Fruit fly (Drosophila melanogaster): ENCODE data around the gene Traf4.
A peak's percentile ranks its signal among the peaks of the same experiment; 100 is the strongest.

Traf4 gene

DNA sequence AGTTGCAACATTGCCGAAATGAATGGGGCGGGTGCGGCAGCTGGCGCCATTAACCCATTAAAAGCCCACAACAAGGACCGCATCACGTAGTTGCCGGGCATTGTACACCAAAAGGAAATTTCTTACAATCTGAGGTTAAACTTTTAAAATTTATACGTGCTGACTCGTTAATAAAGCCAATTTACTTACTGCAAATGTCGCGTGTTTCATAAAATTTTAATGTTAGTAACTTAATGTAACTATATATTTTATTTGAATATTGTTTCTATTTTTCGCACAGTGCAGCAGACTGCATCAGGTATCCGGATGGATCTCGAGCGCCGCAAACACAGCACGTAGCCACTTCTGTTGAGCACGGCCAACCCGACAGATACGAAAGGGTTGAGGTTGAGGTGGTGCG is 55.2 kb downstream of the Traf4 start (continued):
- TF ChIP-seq CG3032 (tag; optimal IDR thresholded peaks at IDR 0.05) (peak; percentile 59), CG11294 (GFP tag; IDR thresholded peaks at IDR 0.05) (no peak), vri (GFP tag; optimal IDR thresholded peaks at IDR 0.05) (no peak), CG6792 (GFP tag; optimal IDR thresholded peaks at IDR 0.05) (peak; percentile 20), lz (GFP tag; optimal IDR thresholded peaks at IDR 0.05) (peak; percentile 24), CG11902 (GFP tag; optimal IDR thresholded peaks at IDR 0.05) (no peak), fd85E (GFP tag; optimal IDR thresholded peaks at IDR 0.05) (no peak), CG7368 (GFP tag; optimal IDR thresholded peaks at IDR 0.05) (no peak), dac (GFP tag; optimal IDR thresholded peaks at IDR 0.05) (no peak), Met (GFP tag; optimal IDR thresholded peaks at IDR 0.05) (peak; percentile 43), CG9139 (GFP tag; optimal IDR thresholded peaks at IDR 0.05) (peak; percentile 20), topi (GFP tag; optimal IDR thresholded peaks at IDR 0.05) (peak; percentile 20), svp (GFP tag) (peak; percentile 66), CG6276 (GFP tag; optimal IDR thresholded peaks at IDR 0.05) (peak; percentile 4), CG8319 (GFP tag; optimal IDR thresholded peaks at IDR 0.05) (peak; percentile 25), net (GFP tag; optimal IDR thresholded peaks at IDR 0.05) (no peak), CG4318 (GFP tag; optimal IDR thresholded peaks at IDR 0.05) (peak; percentile 33), esn (GFP tag; optimal IDR thresholded peaks at IDR 0.05) (peak; percentile 44), CG10669 (GFP tag; optimal IDR thresholded peaks at IDR 0.05) (peak; percentile 61), CG15336 (GFP tag; IDR thresholded peaks at IDR 0.05) (peak; percentile 51), CG32006 (GFP tag; optimal IDR thresholded peaks at IDR 0.05) (peak; percentile 51), ss (GFP tag; optimal IDR thresholded peaks at IDR 0.05) (peak; percentile 24 to 60)

DNA sequence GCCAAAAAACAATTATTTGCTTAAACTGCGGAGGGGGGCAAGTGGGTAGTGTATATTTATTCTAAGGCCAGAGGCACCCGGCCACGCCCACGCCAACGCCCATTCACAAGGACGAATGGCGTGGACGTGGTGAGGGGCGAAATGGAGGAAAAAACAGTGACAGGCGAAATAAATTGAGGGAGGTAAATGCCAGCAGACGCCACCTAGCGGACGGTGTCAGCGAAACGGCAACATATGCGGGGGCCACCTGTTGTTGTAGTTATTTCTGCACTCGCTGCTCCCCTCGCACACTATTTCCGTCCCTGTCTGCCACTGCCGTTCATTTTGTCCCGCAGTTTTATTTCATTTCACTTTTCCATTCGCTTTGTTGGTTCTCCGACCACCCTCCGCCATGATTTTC is 56.3 kb downstream of the Traf4 start:
- no peak for TF ChIP-seq Hr39 (GFP tag; optimal IDR thresholded peaks at IDR 0.05)
- no peak for TF ChIP-seq Lpt (GFP tag; optimal IDR thresholded peaks at IDR 0.05)
- no peak for TF ChIP-seq vri (GFP tag; optimal IDR thresholded peaks at IDR 0.05)
- TF ChIP-seq lz (GFP tag; optimal IDR thresholded peaks at IDR 0.05) = no peak
- no peak for TF ChIP-seq CG7368 (GFP tag; optimal IDR thresholded peaks at IDR 0.05)
- TF ChIP-seq fd85E (GFP tag; optimal IDR thresholded peaks at IDR 0.05) = no peak
- TF ChIP-seq CG6808 (GFP tag; optimal IDR thresholded peaks at IDR 0.05) = no peak
- TF ChIP-seq CG3919 (GFP tag; optimal IDR thresholded peaks at IDR 0.05) = no peak
- no peak for TF ChIP-seq Hr4 (GFP tag; optimal IDR thresholded peaks at IDR 0.05)
- TF ChIP-seq CG16779 (tag; optimal IDR thresholded peaks at IDR 0.05) = no peak
- no peak for TF ChIP-seq CG10669 (GFP tag; optimal IDR thresholded peaks at IDR 0.05)
- no peak for TF ChIP-seq CG9139 (GFP tag; optimal IDR thresholded peaks at IDR 0.05)
- TF ChIP-seq topi (GFP tag; optimal IDR thresholded peaks at IDR 0.05) = no peak
- no peak for TF ChIP-seq CG8319 (GFP tag; optimal IDR thresholded peaks at IDR 0.05)
- no peak for TF ChIP-seq CG8119 (GFP tag; IDR thresholded peaks at IDR 0.05)
- no peak for TF ChIP-seq net (GFP tag; optimal IDR thresholded peaks at IDR 0.05)
- no peak for TF ChIP-seq ss (GFP tag; optimal IDR thresholded peaks at IDR 0.05)
- TF ChIP-seq cyc (GFP tag; optimal IDR thresholded peaks at IDR 0.05) = no peak
- TF ChIP-seq CG6854 (GFP tag; optimal IDR thresholded peaks at IDR 0.05) = no peak
- TF ChIP-seq svp (GFP tag) = no peak

DNA sequence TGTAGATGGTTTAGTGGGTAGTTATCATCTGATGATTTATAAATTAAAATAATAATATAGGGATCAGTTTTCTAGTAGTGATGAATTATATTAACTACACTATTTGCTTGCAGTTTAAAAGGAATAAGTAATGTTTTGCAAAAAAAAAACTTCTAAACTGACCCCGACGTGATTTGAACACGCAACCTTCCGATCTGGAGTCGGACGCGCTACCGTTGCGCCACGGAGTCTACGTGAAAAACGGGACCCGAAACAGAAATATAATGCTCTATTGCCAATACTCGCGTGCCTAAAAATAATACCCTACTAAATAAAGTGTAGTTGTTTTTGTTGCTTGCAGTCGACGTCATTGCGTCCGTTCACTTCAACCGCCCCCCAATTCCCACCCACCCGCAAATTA is 57.1 kb downstream of the Traf4 start:
- no peak for TF ChIP-seq cyc (GFP tag; optimal IDR thresholded peaks at IDR 0.05)
- no peak for TF ChIP-seq CG6808 (GFP tag; optimal IDR thresholded peaks at IDR 0.05)
- TF ChIP-seq svp (GFP tag) = no peak
- no peak for TF ChIP-seq Hr39 (GFP tag; optimal IDR thresholded peaks at IDR 0.05)
- TF ChIP-seq esn (GFP tag; optimal IDR thresholded peaks at IDR 0.05) = no peak
- TF ChIP-seq CG9139 (GFP tag; optimal IDR thresholded peaks at IDR 0.05) = no peak
- TF ChIP-seq CG16779 (tag; optimal IDR thresholded peaks at IDR 0.05) = no peak
- TF ChIP-seq CG7368 (GFP tag; optimal IDR thresholded peaks at IDR 0.05) = no peak
- TF ChIP-seq OdsH (GFP tag; optimal IDR thresholded peaks at IDR 0.05) = no peak
- no peak for TF ChIP-seq CG15336 (GFP tag; IDR thresholded peaks at IDR 0.05)

DNA sequence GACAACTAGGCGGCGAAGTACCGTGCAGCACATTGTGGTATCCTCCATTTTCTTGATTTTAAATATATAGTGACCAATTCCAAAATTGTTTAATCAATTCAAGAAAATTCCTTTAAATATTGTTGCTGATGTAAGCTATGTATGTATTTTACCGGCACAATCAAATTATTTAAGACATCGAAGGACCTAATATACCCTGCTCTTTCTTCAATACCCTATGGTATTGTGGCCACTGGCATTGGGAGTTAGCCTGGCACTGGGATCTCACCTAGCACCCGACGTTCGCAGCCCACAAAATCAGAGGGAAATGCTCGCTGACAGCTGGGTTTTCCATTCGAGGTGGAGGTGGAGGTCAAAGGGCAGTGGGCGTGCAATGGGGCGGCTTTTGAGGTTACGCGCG is 60.4 kb downstream of the Traf4 start:
- TF ChIP-seq CG6854 (GFP tag; optimal IDR thresholded peaks at IDR 0.05) = no peak
- no peak for TF ChIP-seq net (GFP tag; optimal IDR thresholded peaks at IDR 0.05)
- no peak for TF ChIP-seq CG6808 (GFP tag; optimal IDR thresholded peaks at IDR 0.05)
- TF ChIP-seq lz (GFP tag; optimal IDR thresholded peaks at IDR 0.05) = no peak
- TF ChIP-seq CG10669 (GFP tag; optimal IDR thresholded peaks at IDR 0.05) = no peak
- no peak for TF ChIP-seq vri (GFP tag; optimal IDR thresholded peaks at IDR 0.05)
- TF ChIP-seq eg (GFP tag; IDR thresholded peaks at IDR 0.05) = no peak
- TF ChIP-seq Hr4 (GFP tag; optimal IDR thresholded peaks at IDR 0.05) = no peak
- no peak for TF ChIP-seq OdsH (GFP tag; optimal IDR thresholded peaks at IDR 0.05)
- TF ChIP-seq cyc (GFP tag; optimal IDR thresholded peaks at IDR 0.05) = no peak
- TF ChIP-seq Eip78C (GFP tag) = no peak
- no peak for TF ChIP-seq dac (GFP tag; optimal IDR thresholded peaks at IDR 0.05)
- no peak for TF ChIP-seq pdm3 (GFP tag; optimal IDR thresholded peaks at IDR 0.05)
- TF ChIP-seq Sox102F (GFP tag; optimal IDR thresholded peaks at IDR 0.05) = no peak
- TF ChIP-seq Ets21C (GFP tag; optimal IDR thresholded peaks at IDR 0.05) = no peak
- TF ChIP-seq Ets96B (tag; optimal IDR thresholded peaks at IDR 0.05) = no peak
- no peak for TF ChIP-seq dsx (GFP tag; optimal IDR thresholded peaks at IDR 0.05; ENCODE audit: poor library complexity, severe bottlenecking)
- TF ChIP-seq Smox (GFP tag; optimal IDR thresholded peaks at IDR 0.05) = no peak
- no peak for TF ChIP-seq CG3032 (tag; optimal IDR thresholded peaks at IDR 0.05)
- no peak for TF ChIP-seq CG34406 (GFP tag; optimal IDR thresholded peaks at IDR 0.05)
